Fruit fly (Drosophila melanogaster) whole organism, embryonic: ENCODE measurements around the gene Ccz1.

Source experiments
- Ada2b ChIP-seq: fragments of 200-800 bp; sonication (Bioruptor generic); IDR thresholded peaks from 2 replicates; pipeline ENCODE4 v1.3.6; 2022; ENCODE audit warnings: missing biosample characterization, missing genetic modification characterization
- Bdp1 ChIP-seq: fragments of 200-800 bp; sonication (Bioruptor generic); optimal IDR thresholded peaks from 3 replicates; lab custom pipeline; 2016; ENCODE audit warnings: missing biosample characterization, missing genetic modification characterization
- CG11504 ChIP-seq: fragments of 200-800 bp; sonication (Bioruptor generic); optimal IDR thresholded peaks from 3 replicates; lab custom pipeline; 2019; ENCODE audit warnings: missing biosample characterization, mild to moderate bottlenecking, missing genetic modification characterization, moderate library complexity
- CG11560 ChIP-seq: fragments of 200-800 bp; sonication (Bioruptor generic); IDR thresholded peaks from 3 replicates; pipeline ENCODE4 v1.3.6; 2022; ENCODE audit warnings: missing biosample characterization, missing genetic modification characterization
- CG12769 ChIP-seq: fragments of 200-800 bp; sonication (Bioruptor generic); optimal IDR thresholded peaks from 2 replicates; lab custom pipeline; 2019; ENCODE audit warnings: missing biosample characterization, mild to moderate bottlenecking, missing genetic modification characterization, moderate library complexity
- CG17912 ChIP-seq: fragments of 200-800 bp; sonication (Bioruptor generic); optimal IDR thresholded peaks from 2 replicates; lab custom pipeline; 2018; ENCODE audit warnings: missing biosample characterization, mild to moderate bottlenecking, missing genetic modification characterization
- CG2889 ChIP-seq: fragments of 200-800 bp; sonication (Bioruptor generic); IDR thresholded peaks from 3 replicates; pipeline ENCODE4 v1.3.6; 2022; ENCODE audit warnings: missing biosample characterization, missing genetic modification characterization
- CG42726 ChIP-seq: fragments of 200-800 bp; sonication (Bioruptor generic); IDR thresholded peaks from 2 replicates; pipeline ENCODE4 v1.3.6; 2022; ENCODE audit warnings: missing biosample characterization, missing genetic modification characterization; ENCODE audit not compliant: partially characterized antibody
- CG4854 ChIP-seq: fragments of 200-800 bp; sonication (Bioruptor generic); optimal IDR thresholded peaks from 2 replicates; lab custom pipeline; 2016; ENCODE audit warnings: missing biosample characterization, missing genetic modification characterization, inconsistent platforms
- CG7556 ChIP-seq: fragments of 200-800 bp; sonication (Bioruptor generic); optimal IDR thresholded peaks from 2 replicates; lab custom pipeline; 2017; ENCODE audit warnings: missing biosample characterization, mild to moderate bottlenecking, missing genetic modification characterization
- CG8089 ChIP-seq: fragments of 200-800 bp; sonication (Bioruptor generic); optimal IDR thresholded peaks from 3 replicates; lab custom pipeline; 2016; ENCODE audit warnings: missing biosample characterization, missing genetic modification characterization
- CG8290 ChIP-seq, 3 experiments: fragments of 200-800 bp; sonication (Bioruptor generic); optimal IDR thresholded peaks; 2 replicates each; lab custom pipeline; 2016 to 2019; ENCODE audit warnings: missing biosample characterization in 3 of 3, missing genetic modification characterization in 3 of 3, mild to moderate bottlenecking in 2 of 3, moderate library complexity in 1 of 3
- CG9876 ChIP-seq: fragments of 200-800 bp; sonication (Bioruptor generic); optimal IDR thresholded peaks from 2 replicates; lab custom pipeline; 2016; ENCODE audit warnings: missing biosample characterization, missing genetic modification characterization
- Dfd ChIP-seq, 2 experiments: fragments of >200 bp; optimal IDR thresholded peaks; 2 replicates each; lab custom pipeline; 2017; ENCODE audit warnings: missing biosample characterization in 2 of 2, missing genetic modification characterization in 2 of 2
- Doc3 ChIP-seq: fragments of 200-800 bp; sonication (Bioruptor generic); IDR thresholded peaks from 3 replicates; pipeline ENCODE4 v1.3.6; 2022; ENCODE audit warnings: missing biosample characterization, missing genetic modification characterization; ENCODE audit not compliant: partially characterized antibody
- Elba2 ChIP-seq: fragments of 200-800 bp; sonication (Bioruptor generic); optimal IDR thresholded peaks from 3 replicates; lab custom pipeline; 2016; ENCODE audit warnings: missing biosample characterization, missing genetic modification characterization
- H2.0 ChIP-seq: fragments of 200-800 bp; sonication (Bioruptor generic); IDR thresholded peaks from 2 replicates; pipeline ENCODE4 v1.3.6; 2022; ENCODE audit warnings: missing biosample characterization, missing genetic modification characterization
- PHDP ChIP-seq: fragments of 200-800 bp; sonication (Bioruptor generic); optimal IDR thresholded peaks from 3 replicates; lab custom pipeline; 2018; ENCODE audit warnings: missing biosample characterization, mild to moderate bottlenecking, missing genetic modification characterization, moderate library complexity
- Pdp1 ChIP-seq, 2 experiments: fragments of 200-800 bp; sonication (Bioruptor generic); optimal IDR thresholded peaks; 3 replicates each; lab custom pipeline; 2016; ENCODE audit warnings: missing biosample characterization in 2 of 2, missing genetic modification characterization in 2 of 2, mild to moderate bottlenecking in 1 of 2, moderate library complexity in 1 of 2
- YL-1 ChIP-seq: fragments of 200-800 bp; sonication (Bioruptor generic); optimal IDR thresholded peaks from 3 replicates; lab custom pipeline; 2017; ENCODE audit warnings: missing biosample characterization, mild to moderate bottlenecking, missing genetic modification characterization
- ash1 ChIP-seq: fragments of 200-800 bp; sonication (Bioruptor generic); optimal IDR thresholded peaks from 2 replicates; lab custom pipeline; 2018; ENCODE audit warnings: missing biosample characterization, mild to moderate bottlenecking, missing genetic modification characterization
- cg ChIP-seq: fragments of 200-800 bp; sonication (Bioruptor generic); optimal IDR thresholded peaks from 3 replicates; lab custom pipeline; 2019; ENCODE audit warnings: missing biosample characterization, mild to moderate bottlenecking, missing genetic modification characterization, moderate library complexity
- disco-r ChIP-seq: fragments of 200-800 bp; sonication (Bioruptor generic); optimal IDR thresholded peaks from 2 replicates; lab custom pipeline; 2016; ENCODE audit warnings: missing biosample characterization, missing genetic modification characterization
- dysf ChIP-seq: fragments of 200-800 bp; sonication (Bioruptor generic); IDR thresholded peaks from 3 replicates; pipeline ENCODE4 v1.3.6; 2022; ENCODE audit warnings: missing biosample characterization, missing genetic modification characterization
- ems ChIP-seq: fragments of 200-800 bp; sonication (Bioruptor generic); optimal IDR thresholded peaks from 3 replicates; lab custom pipeline; 2016; ENCODE audit warnings: missing biosample characterization, missing genetic modification characterization
- eve ChIP-seq, 2 experiments: fragments of >200 bp; optimal IDR thresholded peaks; 2 replicates each; lab custom pipeline; 2017; ENCODE audit warnings: missing biosample characterization in 2 of 2, missing genetic modification characterization in 2 of 2
- gcm2 ChIP-seq: fragments of 200-800 bp; sonication (Bioruptor generic); optimal IDR thresholded peaks from 2 replicates; lab custom pipeline; 2016; ENCODE audit warnings: missing biosample characterization, missing genetic modification characterization
- hb ChIP-seq: fragments of 200-800 bp; sonication (Bioruptor generic); IDR thresholded peaks from 3 replicates; pipeline ENCODE4 v1.3.6; 2022; ENCODE audit warnings: missing biosample characterization, missing genetic modification characterization; ENCODE audit not compliant: partially characterized antibody
- jing ChIP-seq: fragments of 200-800 bp; sonication (Bioruptor generic); optimal IDR thresholded peaks from 2 replicates; lab custom pipeline; 2018; ENCODE audit warnings: missing biosample characterization, mild to moderate bottlenecking, missing genetic modification characterization
- kah ChIP-seq: fragments of 200-800 bp; sonication (Bioruptor generic); optimal IDR thresholded peaks from 2 replicates; lab custom pipeline; 2018; ENCODE audit warnings: missing biosample characterization, mild to moderate bottlenecking, missing genetic modification characterization
- kay ChIP-seq: fragments of 200-800 bp; sonication (Bioruptor generic); optimal IDR thresholded peaks from 2 replicates; lab custom pipeline; 2016; ENCODE audit warnings: missing biosample characterization, missing genetic modification characterization
- lov ChIP-seq, 2 experiments: fragments of 200-800 bp in 1 of 2; fragments of >200 bp in 1 of 2; sonication (Bioruptor generic) in 1 of 2; IDR thresholded peaks in 1 of 2; optimal IDR thresholded peaks in 1 of 2; 2 replicates in 1 of 2; 3 replicates in 1 of 2; pipeline versions ENCODE4 v1.3.6 to Lab custom; 2017 to 2022; ENCODE audit warnings: missing biosample characterization in 1 of 2, missing genetic modification characterization in 1 of 2
- mirr ChIP-seq: fragments of 200-800 bp; sonication (Bioruptor generic); optimal IDR thresholded peaks from 3 replicates; lab custom pipeline; 2018; ENCODE audit warnings: missing biosample characterization, mild to moderate bottlenecking, missing genetic modification characterization
- nom ChIP-seq: fragments of 200-800 bp; sonication (Bioruptor generic); optimal IDR thresholded peaks from 2 replicates; lab custom pipeline; 2017; ENCODE audit warnings: missing biosample characterization, missing genetic modification characterization, mild to moderate bottlenecking, moderate library complexity, missing genetic modification reagents
- pfk ChIP-seq: fragments of 200-800 bp; sonication (Bioruptor generic); optimal IDR thresholded peaks from 2 replicates; lab custom pipeline; 2018; ENCODE audit warnings: missing biosample characterization, mild to moderate bottlenecking, missing genetic modification characterization, moderate library complexity
- pita ChIP-seq: fragments of 200-800 bp; sonication (Bioruptor generic); optimal IDR thresholded peaks from 2 replicates; lab custom pipeline; 2017; ENCODE audit warnings: missing biosample characterization, mild to moderate bottlenecking, missing genetic modification characterization
- psq ChIP-seq: fragments of 200-800 bp; sonication (Bioruptor generic); optimal IDR thresholded peaks from 2 replicates; lab custom pipeline; 2017; ENCODE audit warnings: missing biosample characterization, missing genetic modification characterization
- run ChIP-seq: fragments of 200-800 bp; sonication (Bioruptor generic); optimal IDR thresholded peaks from 3 replicates; lab custom pipeline; 2018; ENCODE audit warnings: missing biosample characterization, mild to moderate bottlenecking, missing genetic modification characterization
- sens ChIP-seq: fragments of 200-800 bp; sonication (Bioruptor generic); peaks from one replicate; lab custom pipeline; 2016; ENCODE audit warnings: missing biosample characterization, missing genetic modification characterization
- tin ChIP-seq: fragments of 200-800 bp; sonication (Bioruptor generic); optimal IDR thresholded peaks from 3 replicates; lab custom pipeline; 2016; ENCODE audit warnings: missing biosample characterization, missing genetic modification characterization
- trem ChIP-seq: fragments of 200-800 bp; optimal IDR thresholded peaks from 3 replicates; lab custom pipeline; 2019; ENCODE audit warnings: missing biosample characterization, mild to moderate bottlenecking, missing genetic modification characterization, moderate library complexity
- unc-4 ChIP-seq: fragments of 200-800 bp; sonication (Bioruptor generic); IDR thresholded peaks from 2 replicates; pipeline ENCODE4 v1.3.6; 2022; ENCODE audit warnings: missing biosample characterization, missing genetic modification characterization; ENCODE audit not compliant: partially characterized antibody
- wek ChIP-seq: fragments of 200-800 bp; sonication (Bioruptor generic); optimal IDR thresholded peaks from 3 replicates; lab custom pipeline; 2018; ENCODE audit warnings: missing biosample characterization, mild to moderate bottlenecking, missing genetic modification characterization, moderate library complexity
- zen ChIP-seq: fragments of 200-800 bp; sonication (Bioruptor generic); optimal IDR thresholded peaks from 3 replicates; lab custom pipeline; 2018; ENCODE audit warnings: missing biosample characterization, mild to moderate bottlenecking, missing genetic modification characterization, moderate library complexity
- zen2 ChIP-seq: fragments of 200-800 bp; sonication (Bioruptor generic); IDR thresholded peaks from 3 replicates; pipeline ENCODE4 v1.3.6; 2022; ENCODE audit warnings: missing biosample characterization, missing genetic modification characterization; ENCODE audit not compliant: partially characterized antibody

Ccz1 gene

dm6 chr3L:3902491-3903198, 3.7 kb upstream of the Ccz1 start, which contains the start of gene Ubi-p63E (continued):
- TF ChIP-seq tin (GFP tag; lab: Kevin White, UChicago) (peak; percentile 58), CG11560 (tag; lab: Robert Waterston, UW) (no peak), CG9876 (GFP tag; lab: Kevin White, UChicago) (peak; percentile 21), CG42726 (GFP tag; lab: Robert Waterston, UW) (no peak), unc-4 (GFP tag; lab: Robert Waterston, UW) (no peak), Doc3 (no peak), CG2889 (GFP tag; lab: Robert Waterston, UW) (no peak), cg (GFP tag; lab: Kevin White, UChicago) (no peak), dysf (GFP tag; lab: Robert Waterston, UW) (no peak), zen (peak; percentile 9), run (tag; lab: Kevin White, UChicago) (no peak), CG7556 (GFP tag; lab: Kevin White, UChicago) (peak; percentile 58)

DNA sequence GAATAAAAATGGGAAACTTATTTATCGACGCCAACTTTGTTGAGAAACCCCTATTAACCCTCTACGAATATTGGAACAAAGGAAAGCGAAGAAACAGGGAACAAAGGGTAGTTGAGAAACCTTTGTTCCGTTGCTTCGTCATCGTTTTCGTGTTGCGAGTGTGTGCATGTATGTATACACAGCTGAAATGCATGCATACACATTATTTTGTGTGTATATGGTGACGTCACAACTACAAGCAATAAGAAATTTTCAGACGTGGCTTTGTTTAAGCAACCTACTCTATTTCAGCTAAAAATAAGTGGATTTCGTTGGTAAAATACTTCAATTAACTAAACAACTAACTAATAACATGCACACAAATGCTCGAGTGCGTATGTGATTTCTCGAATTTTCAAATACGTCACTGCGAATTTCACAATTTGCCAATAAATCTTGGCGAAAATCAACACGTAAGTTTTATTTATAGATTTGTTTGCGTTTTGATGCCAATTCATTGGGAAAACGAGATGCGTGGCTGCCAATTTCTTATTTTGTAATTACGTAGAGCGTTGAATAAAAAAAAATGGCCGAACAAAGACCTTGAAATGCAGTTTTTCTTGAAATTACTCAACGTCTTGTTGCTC, 3.0 kb upstream of the Ccz1 start:
- TF ChIP-seq H2.0 (no peak), Pdp1 (GFP tag; optimal IDR thresholded peaks at IDR 0.05; lab: Kevin White, UChicago) (peak in 1 of 2 experiments; percentile 41), pita (GFP tag; lab: Kevin White, UChicago) (no peak), psq (GFP tag; lab: Kevin White, UChicago) (peak; percentile 76), lov (optimal IDR thresholded peaks at IDR 0.05; lab: Kevin White, UChicago) (no peak), lov (GFP tag; IDR thresholded peaks at IDR 0.05; lab: Robert Waterston, UW) (no peak), gcm2 (no peak), Ada2b (no peak), Elba2 (GFP tag; lab: Kevin White, UChicago) (peak; percentile 46), sens (GFP tag; lab: Kevin White, UChicago) (peak; percentile 62), YL-1 (GFP tag; lab: Kevin White, UChicago) (peak; percentile 97), CG11504 (peak; percentile 64), ash1 (no peak), nom (GFP tag; lab: Kevin White, UChicago) (peak; percentile 90), PHDP (tag; lab: Kevin White, UChicago) (no peak), CG8290 (GFP tag; optimal IDR thresholded peaks at IDR 0.05; lab: Kevin White, UChicago) (no peak), CG8290 (tag; optimal IDR thresholded peaks at IDR 0.05; lab: Kevin White, UChicago) (peak in 1 of 2 experiments; percentile 4), CG8089 (no peak), wek (peak; percentile 27), kah (GFP tag; lab: Kevin White, UChicago) (no peak), ems (GFP tag; lab: Kevin White, UChicago) (peak; percentile 3), CG4854 (no peak), Dfd (GFP tag; optimal IDR thresholded peaks at IDR 0.05; lab: Kevin White, UChicago) (no peak), disco-r (GFP tag; lab: Kevin White, UChicago) (no peak), kay (peak; percentile 14), trem (tag; lab: Kevin White, UChicago) (no peak), pfk (GFP tag; lab: Kevin White, UChicago) (peak; percentile 61), zen2 (no peak), CG17912 (GFP tag; lab: Kevin White, UChicago) (peak; percentile 34), jing (GFP tag; lab: Kevin White, UChicago) (no peak), Bdp1 (no peak), mirr (GFP tag; lab: Kevin White, UChicago) (peak; percentile 39), hb (GFP tag; lab: Robert Waterston, UW) (no peak), cg (GFP tag; lab: Kevin White, UChicago) (peak; percentile 84), CG12769 (tag; lab: Kevin White, UChicago) (peak; percentile 35), eve (GFP tag; optimal IDR thresholded peaks at IDR 0.05; lab: Kevin White, UChicago) (peak in 1 of 2 experiments; percentile 76)
- TF ChIP-seq, all 482 proteins: peak for 17
